Worm (Caenorhabditis elegans): ENCODE measurements around the gene ttn-1.

ce11 chrV:6204046-6204445 lies 1.6 kb upstream of the ttn-1 start:
- TF ChIP-seq ama-1 (optimal IDR thresholded peaks at IDR 0.05): no peak
- no peak for TF ChIP-seq mdl-1 (tag; optimal IDR thresholded peaks at IDR 0.05)
- no peak for TF ChIP-seq skn-1 (tag; optimal IDR thresholded peaks at IDR 0.05)

All from whole organism, L2 larva.